Fruit fly (Drosophila melanogaster) whole organism: ENCODE measurements around the gene CG15208.

Experiments
- CG8478 ChIP-seq: fragments of >200 bp; optimal IDR thresholded peaks from 2 replicates; lab custom pipeline; 2018; ENCODE audit warnings: inconsistent platforms
- Dll ChIP-seq: fragments of >200 bp; optimal IDR thresholded peaks from 2 replicates; lab custom pipeline; 2017
- EcR ChIP-seq, 2 experiments: fragments of >200 bp; optimal IDR thresholded peaks; 2 replicates each; lab custom pipeline; 2017; ENCODE audit warnings: missing biosample characterization in 2 of 2, missing genetic modification characterization in 2 of 2, missing genetic modification reagents in 2 of 2
- pan ChIP-seq: fragments of >200 bp; optimal IDR thresholded peaks from 2 replicates; lab custom pipeline; 2017
- psq ChIP-seq: fragments of >200 bp; optimal IDR thresholded peaks from 2 replicates; lab custom pipeline; 2017
- usp ChIP-seq: fragments of >200 bp; optimal IDR thresholded peaks from 2 replicates; lab custom pipeline; 2017; ENCODE audit warnings: missing biosample characterization, missing genetic modification characterization, mixed read lengths

The CG15208 gene

dm6 chrX:10887643-10888042, 12.1 kb upstream of the CG15208 start:
- no peak for TF ChIP-seq psq
- TF ChIP-seq pan = no peak
- TF ChIP-seq CG8478 (lab: Kevin White, UChicago) = no peak
- no peak for TF ChIP-seq EcR (GFP tag; optimal IDR thresholded peaks at IDR 0.05; lab: Kevin White, UChicago)
- no peak for TF ChIP-seq Dll (lab: Kevin White, UChicago)
- TF ChIP-seq usp = no peak

dm6 chrX:10889955-10890617, 9.7 kb upstream of the CG15208 start:
- TF ChIP-seq pan (no peak), usp (no peak), CG8478 (lab: Kevin White, UChicago) (no peak)

- no peak for TF ChIP-seq Dll (lab: Kevin White, UChicago)
- TF ChIP-seq psq = no peak
- no peak for TF ChIP-seq CG8478 (lab: Kevin White, UChicago)
- no peak for TF ChIP-seq EcR (GFP tag; optimal IDR thresholded peaks at IDR 0.05; lab: Kevin White, UChicago)
- TF ChIP-seq pan = no peak
- no peak for TF ChIP-seq usp
Measured at dm6 chrX:10891150-10891549, 8.6 kb upstream of the CG15208 start, which contains the start of gene Ork1. TSS of gene Ork1 (minus strand) at chrX:10891250.

dm6 chrX:10893208-10893607, 6.6 kb upstream of the CG15208 start:
- TF ChIP-seq pan (no peak), usp (no peak), CG8478 (lab: Kevin White, UChicago) (no peak), Dll (lab: Kevin White, UChicago) (no peak), EcR (GFP tag; optimal IDR thresholded peaks at IDR 0.05; lab: Kevin White, UChicago) (no peak)

- TF ChIP-seq usp (no peak), EcR (GFP tag; optimal IDR thresholded peaks at IDR 0.05; lab: Kevin White, UChicago) (no peak), Dll (lab: Kevin White, UChicago) (no peak)
Measured at dm6 chrX:10899232-10899631, 533 bp upstream of the CG15208 start, which contains the start of gene CG1582. TSS of gene CG1582 (minus strand) at chrX:10899302.

- TF ChIP-seq pan (no peak), Dll (lab: Kevin White, UChicago) (no peak), EcR (GFP tag; optimal IDR thresholded peaks at IDR 0.05; lab: Kevin White, UChicago) (no peak), usp (no peak), psq (no peak), CG8478 (lab: Kevin White, UChicago) (no peak)
Measured at dm6 chrX:10905047-10905446, 5.3 kb downstream of the CG15208 start.

- no peak for TF ChIP-seq Dll (lab: Kevin White, UChicago)
- no peak for TF ChIP-seq CG8478 (lab: Kevin White, UChicago)
- TF ChIP-seq psq = no peak
- no peak for TF ChIP-seq usp
- TF ChIP-seq pan = no peak
- no peak for TF ChIP-seq EcR (GFP tag; optimal IDR thresholded peaks at IDR 0.05; lab: Kevin White, UChicago)
Measured at dm6 chrX:10905467-10905866, 5.7 kb downstream of the CG15208 start, which contains the start of gene CG43901. TSS of gene CG43901 (plus strand) at chrX:10905767.

dm6 chrX:10906222-10906866, 6.6 kb downstream of the CG15208 start:
- no peak for TF ChIP-seq pan

- TF ChIP-seq psq = no peak
- no peak for TF ChIP-seq EcR (GFP tag; optimal IDR thresholded peaks at IDR 0.05; lab: Kevin White, UChicago)
- TF ChIP-seq Dll (lab: Kevin White, UChicago) = no peak
- no peak for TF ChIP-seq usp
- no peak for TF ChIP-seq pan
- no peak for TF ChIP-seq CG8478 (lab: Kevin White, UChicago)
Measured at dm6 chrX:10912585-10912984, 12.8 kb downstream of the CG15208 start.

dm6 chrX:10921665-10922064, 21.9 kb downstream of the CG15208 start:
- TF ChIP-seq usp (no peak), Dll (lab: Kevin White, UChicago) (no peak), psq (no peak), EcR (GFP tag; optimal IDR thresholded peaks at IDR 0.05; lab: Kevin White, UChicago) (no peak), pan (no peak)

- TF ChIP-seq CG8478 (lab: Kevin White, UChicago) (no peak), psq (no peak), Dll (lab: Kevin White, UChicago) (no peak), EcR (GFP tag; optimal IDR thresholded peaks at IDR 0.05; lab: Kevin White, UChicago) (no peak)
Measured at dm6 chrX:10922178-10922577, 22.4 kb downstream of the CG15208 start.

- TF ChIP-seq CG8478 (lab: Kevin White, UChicago) (no peak), pan (no peak), usp (no peak), Dll (lab: Kevin White, UChicago) (no peak), psq (no peak), EcR (GFP tag; optimal IDR thresholded peaks at IDR 0.05; lab: Kevin White, UChicago) (no peak)
Measured at dm6 chrX:10923711-10924281, 24.0 kb downstream of the CG15208 start, which contains the start of gene v. TSS of gene v (plus strand) at chrX:10923972.

- TF ChIP-seq pan = no peak
- no peak for TF ChIP-seq Dll (lab: Kevin White, UChicago)
- TF ChIP-seq psq = no peak
- no peak for TF ChIP-seq usp
Measured at dm6 chrX:10926245-10926644, 26.5 kb downstream of the CG15208 start.
